Worm (Caenorhabditis elegans) whole organism, L3 larva: ENCODE data around the gene R10D12.8.

Experiments
- R02D3.7 ChIP-seq: fragments of 150-350 bp; optimal IDR thresholded peaks from 2 replicates; lab custom pipeline; 2014; ENCODE audit warnings: missing biosample characterization, missing genetic modification characterization
- ZK546.5 ChIP-seq: sonication (generic microtip); optimal IDR thresholded peaks from 2 replicates; lab custom pipeline; 2017; ENCODE audit warnings: missing biosample characterization, missing genetic modification characterization
- ama-1 ChIP-seq: fragments of 150-350 bp; optimal IDR thresholded peaks from 2 replicates; lab custom pipeline; 2018
- ceh-16 ChIP-seq: sonication (generic microtip); optimal IDR thresholded peaks from 2 replicates; lab custom pipeline; 2017; ENCODE audit warnings: missing biosample characterization, missing genetic modification characterization
- ceh-82 ChIP-seq: fragments of 150-350 bp; optimal IDR thresholded peaks from 2 replicates; lab custom pipeline; 2014; ENCODE audit warnings: missing biosample characterization, missing genetic modification characterization
- ceh-9 ChIP-seq: sonication (generic microtip); optimal IDR thresholded peaks from 2 replicates; lab custom pipeline; 2018; ENCODE audit warnings: missing biosample characterization, missing genetic modification characterization
- egl-27 ChIP-seq: sonication (generic microtip); optimal IDR thresholded peaks from 4 replicates; lab custom pipeline; 2017; ENCODE audit warnings: missing biosample characterization, missing genetic modification reagents, missing genetic modification characterization
- egl-5 ChIP-seq: fragments of 150-350 bp; optimal IDR thresholded peaks from 2 replicates; lab custom pipeline; 2017; ENCODE audit warnings: missing biosample characterization, missing genetic modification reagents, missing genetic modification characterization, inconsistent platforms
- elt-1 ChIP-seq: fragments of 150-350 bp; optimal IDR thresholded peaks from 2 replicates; lab custom pipeline; 2014; ENCODE audit warnings: missing biosample characterization, missing genetic modification characterization
- elt-2 ChIP-seq: sonication (generic microtip); optimal IDR thresholded peaks from 2 replicates; lab custom pipeline; 2016; ENCODE audit warnings: missing genetic modification reagents, mild to moderate bottlenecking, missing genetic modification characterization, missing compliant biosample characterization
- fkh-10 ChIP-seq: sonication (generic microtip); optimal IDR thresholded peaks from 2 replicates; lab custom pipeline; 2017; ENCODE audit warnings: missing biosample characterization, missing genetic modification reagents, missing genetic modification characterization
- fkh-2 ChIP-seq: fragments of 150-350 bp; optimal IDR thresholded peaks from 2 replicates; lab custom pipeline; 2014; ENCODE audit warnings: missing biosample characterization, missing genetic modification reagents, missing genetic modification characterization
- fos-1 ChIP-seq: fragments of 150-350 bp; optimal IDR thresholded peaks from 2 replicates; lab custom pipeline; 2014; ENCODE audit warnings: missing biosample characterization, missing genetic modification characterization
- hmg-11 ChIP-seq: sonication (generic microtip); optimal IDR thresholded peaks from 2 replicates; lab custom pipeline; 2016; ENCODE audit warnings: missing genetic modification characterization, missing compliant biosample characterization
- lin-15B ChIP-seq: fragments of 150-350 bp; optimal IDR thresholded peaks from 2 replicates; lab custom pipeline; 2014; ENCODE audit warnings: missing biosample characterization, missing genetic modification characterization
- lin-39 ChIP-seq: fragments of 150-350 bp; optimal IDR thresholded peaks from 2 replicates; lab custom pipeline; 2018; ENCODE audit warnings: missing biosample characterization, missing genetic modification reagents, missing genetic modification characterization
- lsy-12 ChIP-seq: sonication (generic microtip); optimal IDR thresholded peaks from 2 replicates; lab custom pipeline; 2016; ENCODE audit warnings: mild to moderate bottlenecking, missing genetic modification characterization, missing compliant biosample characterization
- mml-1 ChIP-seq: fragments of 150-350 bp; sonication (generic microtip); optimal IDR thresholded peaks from 3 replicates; lab custom pipeline; 2014; ENCODE audit warnings: missing biosample characterization, missing genetic modification characterization
- nfya-1 ChIP-seq: sonication (generic microtip); optimal IDR thresholded peaks from 2 replicates; lab custom pipeline; 2017; ENCODE audit warnings: missing genetic modification characterization, mild to moderate bottlenecking, missing compliant biosample characterization, antibody characterized with exemption, moderate library complexity; ENCODE audit not compliant: insufficient read depth
- nhr-12 ChIP-seq: fragments of 150-350 bp; optimal IDR thresholded peaks from 2 replicates; lab custom pipeline; 2014; ENCODE audit warnings: missing biosample characterization, missing genetic modification characterization
- nhr-23 ChIP-seq: fragments of 150-350 bp; optimal IDR thresholded peaks from 2 replicates; lab custom pipeline; 2014; ENCODE audit warnings: missing biosample characterization, missing genetic modification reagents, missing genetic modification characterization
- nhr-237 ChIP-seq: fragments of 150-350 bp; optimal IDR thresholded peaks from 2 replicates; lab custom pipeline; 2014; ENCODE audit warnings: missing biosample characterization, missing genetic modification characterization
- nhr-25 ChIP-seq: sonication (generic microtip); optimal IDR thresholded peaks from 2 replicates; lab custom pipeline; 2017; ENCODE audit warnings: missing biosample characterization, missing genetic modification characterization
- nhr-28 ChIP-seq: fragments of 150-350 bp; optimal IDR thresholded peaks from 2 replicates; lab custom pipeline; 2014; ENCODE audit warnings: missing biosample characterization, missing genetic modification characterization
- nhr-43 ChIP-seq: sonication (generic microtip); optimal IDR thresholded peaks from 2 replicates; lab custom pipeline; 2016; ENCODE audit warnings: mild to moderate bottlenecking, missing genetic modification characterization, missing compliant biosample characterization; ENCODE audit not compliant: poor library complexity, severe bottlenecking
- nhr-67 ChIP-seq: fragments of 150-350 bp; optimal IDR thresholded peaks from 2 replicates; lab custom pipeline; 2014; ENCODE audit warnings: missing biosample characterization, missing genetic modification characterization
- nhr-76 ChIP-seq: fragments of 150-350 bp; sonication (generic microtip); optimal IDR thresholded peaks from 5 replicates; lab custom pipeline; 2014; ENCODE audit warnings: missing biosample characterization, missing genetic modification characterization
- nhr-77 ChIP-seq: fragments of 150-350 bp; optimal IDR thresholded peaks from 2 replicates; lab custom pipeline; 2014; ENCODE audit warnings: missing biosample characterization, missing genetic modification characterization
- pha-4 ChIP-seq: fragments of 150-350 bp; optimal IDR thresholded peaks from 2 replicates; lab custom pipeline; 2014; ENCODE audit warnings: missing biosample characterization, missing genetic modification reagents, missing genetic modification characterization
- pqm-1 ChIP-seq: fragments of 150-350 bp; optimal IDR thresholded peaks from 2 replicates; lab custom pipeline; 2017; ENCODE audit warnings: missing biosample characterization, missing genetic modification characterization, inconsistent platforms
- skn-1 ChIP-seq: fragments of 150-350 bp; optimal IDR thresholded peaks from 2 replicates; lab custom pipeline; 2014; ENCODE audit warnings: missing biosample characterization, missing genetic modification characterization
- snpc-4 ChIP-seq: fragments of 150-350 bp; optimal IDR thresholded peaks from 2 replicates; lab custom pipeline; 2014; ENCODE audit warnings: missing biosample characterization, missing genetic modification characterization
- tbx-2 ChIP-seq: sonication (generic microtip); optimal IDR thresholded peaks from 2 replicates; lab custom pipeline; 2016; ENCODE audit warnings: mild to moderate bottlenecking, missing genetic modification characterization, missing compliant biosample characterization
- unc-39 ChIP-seq: sonication (generic microtip); optimal IDR thresholded peaks from 4 replicates; lab custom pipeline; 2017; ENCODE audit warnings: missing biosample characterization, missing genetic modification characterization
- unc-62 ChIP-seq: fragments of 150-350 bp; sonication (generic microtip); optimal IDR thresholded peaks from 4 replicates; lab custom pipeline; 2014; ENCODE audit warnings: missing biosample characterization, missing genetic modification reagents, missing genetic modification characterization
- zag-1 ChIP-seq: fragments of 150-350 bp; optimal IDR thresholded peaks from 2 replicates; lab custom pipeline; 2014; ENCODE audit warnings: missing biosample characterization, missing genetic modification characterization
- ztf-11 ChIP-seq: fragments of 150-350 bp; optimal IDR thresholded peaks from 2 replicates; lab custom pipeline; 2014; ENCODE audit warnings: missing biosample characterization, missing genetic modification characterization
- ztf-4 ChIP-seq: fragments of 150-350 bp; optimal IDR thresholded peaks from 2 replicates; lab custom pipeline; 2014; ENCODE audit warnings: missing biosample characterization, missing genetic modification characterization

Gene R10D12.8

ce11 chrV:13953191-13953590 is at the start of gene R10D12.8:
TSS of gene R10D12.8 (minus strand) at chrV:13953291.
- TF ChIP-seq pha-4 (tag; lab: Kevin White, UChicago) (peak; percentile 53), nfya-1 (tag; lab: Kevin White, UChicago) (no peak)

ce11 chrV:14002402-14002801 is 49.3 kb upstream of the R10D12.8 start:
- no peak for TF ChIP-seq unc-62
- TF ChIP-seq ztf-4 (tag; lab: Kevin White, UChicago) = no peak
- TF ChIP-seq ama-1 (lab: Kevin White, UChicago) = no peak
- no peak for TF ChIP-seq nhr-67
- TF ChIP-seq ceh-16 (tag; lab: Kevin White, UChicago) = no peak
- TF ChIP-seq nfya-1 (tag; lab: Kevin White, UChicago) = no peak
- TF ChIP-seq snpc-4 (tag; lab: Kevin White, UChicago) = no peak
- TF ChIP-seq nhr-12 (tag; lab: Kevin White, UChicago) = no peak
- no peak for TF ChIP-seq R02D3.7 (tag; lab: Kevin White, UChicago)
- TF ChIP-seq pqm-1 = peak; percentile 21
- no peak for TF ChIP-seq elt-2 (tag; lab: Kevin White, UChicago)
- TF ChIP-seq elt-1 (tag; lab: Kevin White, UChicago) = no peak
- no peak for TF ChIP-seq mml-1 (tag; lab: Kevin White, UChicago)
- TF ChIP-seq ceh-9 = no peak
- TF ChIP-seq ZK546.5 (tag; lab: Kevin White, UChicago) = no peak
- TF ChIP-seq nhr-28 (tag; lab: Kevin White, UChicago) = no peak
- TF ChIP-seq skn-1 (tag; lab: Kevin White, UChicago) = no peak
- no peak for TF ChIP-seq nhr-43
- TF ChIP-seq lsy-12 (tag; lab: Kevin White, UChicago) = no peak
- TF ChIP-seq nhr-237 (tag; lab: Kevin White, UChicago) = no peak
- TF ChIP-seq pha-4 (tag; lab: Kevin White, UChicago) = peak; percentile 43
- TF ChIP-seq tbx-2 (tag; lab: Kevin White, UChicago) = no peak
- TF ChIP-seq nhr-25 (tag; lab: Kevin White, UChicago) = peak; percentile 35
- no peak for TF ChIP-seq egl-5 (tag; lab: Kevin White, UChicago)
- TF ChIP-seq, all 47 proteins: peak for 3

ce11 chrV:14001929-14002328 is 48.8 kb upstream of the R10D12.8 start:
- TF ChIP-seq lin-39 (tag; lab: Kevin White, UChicago) = no peak
- no peak for TF ChIP-seq elt-1 (tag; lab: Kevin White, UChicago)
- TF ChIP-seq nhr-67 = no peak
- no peak for TF ChIP-seq ceh-9

ce11 chrV:13993478-13993877 is 40.4 kb upstream of the R10D12.8 start:
- TF ChIP-seq ceh-82 (tag; lab: Kevin White, UChicago) (no peak), pqm-1 (no peak), egl-5 (tag; lab: Kevin White, UChicago) (no peak), unc-39 (no peak), fkh-2 (tag; lab: Kevin White, UChicago) (no peak), fos-1 (no peak), nhr-76 (tag; lab: Kevin White, UChicago) (no peak), nhr-25 (tag; lab: Kevin White, UChicago) (no peak), ztf-11 (no peak), nhr-23 (tag; lab: Kevin White, UChicago) (no peak)

ce11 chrV:13992485-13992884 is 39.4 kb upstream of the R10D12.8 start, which contains the start of gene droe-4:
TSS of gene droe-4 (plus strand) at chrV:13992656.
- no peak for TF ChIP-seq nhr-67
- no peak for TF ChIP-seq fkh-10 (GFP tag; lab: Kevin White, UChicago)
- no peak for TF ChIP-seq unc-39
- TF ChIP-seq ama-1 (lab: Kevin White, UChicago) = no peak
- no peak for TF ChIP-seq lin-15B (tag; lab: Kevin White, UChicago)
- no peak for TF ChIP-seq egl-27 (tag; lab: Kevin White, UChicago)
- no peak for TF ChIP-seq nhr-77 (tag; lab: Kevin White, UChicago)
- TF ChIP-seq mml-1 (tag; lab: Kevin White, UChicago) = no peak
- TF ChIP-seq R02D3.7 (tag; lab: Kevin White, UChicago) = no peak
- no peak for TF ChIP-seq nhr-76 (tag; lab: Kevin White, UChicago)
- no peak for TF ChIP-seq tbx-2 (tag; lab: Kevin White, UChicago)
- TF ChIP-seq ceh-16 (tag; lab: Kevin White, UChicago) = no peak
- TF ChIP-seq lsy-12 (tag; lab: Kevin White, UChicago) = no peak
- TF ChIP-seq hmg-11 (tag; lab: Kevin White, UChicago) = no peak
- no peak for TF ChIP-seq pqm-1
- no peak for TF ChIP-seq nfya-1 (tag; lab: Kevin White, UChicago)
- no peak for TF ChIP-seq fkh-2 (tag; lab: Kevin White, UChicago)
- no peak for TF ChIP-seq zag-1 (tag; lab: Kevin White, UChicago)
